Worm (Caenorhabditis elegans) whole organism, midembryonic: ENCODE results near the gene set-21.

Experiments used
- T22C8.4 ChIP-seq: fragments of 200-800 bp; sonication (Bioruptor generic); IDR thresholded peaks from 2 replicates; pipeline ENCODE4 v1.3.6; 2022; ENCODE audit warnings: missing genetic modification characterization, missing compliant biosample characterization
- cog-1 ChIP-seq: sonication (generic microtip); optimal IDR thresholded peaks from 2 replicates; lab custom pipeline; 2016; ENCODE audit warnings: missing genetic modification characterization, missing compliant biosample characterization
- flt-1 ChIP-seq: fragments of 200-800 bp; sonication (Bioruptor generic); IDR thresholded peaks from 2 replicates; pipeline ENCODE4 v1.3.6; 2022; ENCODE audit warnings: missing genetic modification characterization, missing compliant biosample characterization
- klf-2 ChIP-seq: fragments of 200-800 bp; sonication (Bioruptor generic); conservative IDR thresholded peaks from 2 replicates; pipeline ENCODE4 v1.3.6; 2022; ENCODE audit warnings: missing genetic modification reagents, missing genetic modification characterization, missing compliant biosample characterization
- med-1 ChIP-seq: sonication (generic microtip); optimal IDR thresholded peaks from 2 replicates; lab custom pipeline; 2017; ENCODE audit warnings: missing genetic modification characterization, mild to moderate bottlenecking, missing compliant biosample characterization, antibody characterized with exemption, missing genetic modification reagents; ENCODE audit not compliant: insufficient read depth
- ref-1 ChIP-seq: fragments of 200-800 bp; sonication (Bioruptor generic); conservative IDR thresholded peaks from 2 replicates; pipeline ENCODE4 v1.3.6; 2022; ENCODE audit warnings: missing genetic modification reagents, missing genetic modification characterization, missing compliant biosample characterization
- tab-1 ChIP-seq: fragments of 200-800 bp; sonication (Bioruptor generic); IDR thresholded peaks from 2 replicates; pipeline ENCODE4 v1.3.6; 2022; ENCODE audit warnings: missing genetic modification characterization, missing compliant biosample characterization
- ztf-23 ChIP-seq: fragments of 200-800 bp; sonication (Bioruptor generic); IDR thresholded peaks from 2 replicates; pipeline ENCODE4 v1.3.6; 2022; ENCODE audit warnings: missing genetic modification reagents, missing genetic modification characterization, missing compliant biosample characterization
- ztf-29 ChIP-seq: fragments of 200-800 bp; sonication (Bioruptor generic); IDR thresholded peaks from 2 replicates; pipeline ENCODE4 v1.3.6; 2022; ENCODE audit warnings: missing genetic modification reagents, missing genetic modification characterization, missing compliant biosample characterization

Gene set-21

DNA sequence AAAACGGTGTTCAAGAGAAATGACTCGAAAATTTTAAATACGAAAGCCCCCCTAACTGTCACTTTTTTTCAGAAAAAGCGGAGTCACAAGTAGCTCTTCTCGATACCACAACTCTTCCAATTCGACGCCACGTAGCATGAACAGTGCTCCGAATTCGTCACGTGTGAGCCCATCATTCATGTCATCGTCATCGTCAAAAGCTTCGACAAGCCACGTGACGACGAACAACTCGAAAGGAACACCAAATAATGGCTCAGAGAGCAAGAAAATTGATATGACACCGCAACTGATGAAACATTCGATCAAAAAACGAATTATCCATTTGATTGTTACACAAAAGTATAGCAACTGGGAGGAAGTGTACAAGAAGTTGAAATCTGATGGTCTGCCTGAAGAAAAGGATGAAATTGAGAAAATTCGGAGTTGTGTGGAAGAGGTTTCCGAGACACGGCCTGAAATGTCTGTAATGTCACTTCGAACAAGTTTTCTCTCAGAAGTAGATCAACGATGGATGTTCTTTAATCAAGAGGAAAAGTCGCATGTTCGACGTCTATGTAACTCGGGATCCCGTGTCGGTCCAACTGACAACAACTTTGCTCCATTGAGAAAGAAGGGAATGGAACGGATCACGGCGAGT, 20.8 kb downstream of the set-21 start:
- TF ChIP-seq ztf-23 (GFP tag; lab: Robert Waterston, UW) (no peak), tab-1 (GFP tag; lab: Robert Waterston, UW) (no peak), T22C8.4 (GFP tag; lab: Robert Waterston, UW) (no peak), ztf-29 (no peak), flt-1 (no peak), klf-2 (no peak)

DNA sequence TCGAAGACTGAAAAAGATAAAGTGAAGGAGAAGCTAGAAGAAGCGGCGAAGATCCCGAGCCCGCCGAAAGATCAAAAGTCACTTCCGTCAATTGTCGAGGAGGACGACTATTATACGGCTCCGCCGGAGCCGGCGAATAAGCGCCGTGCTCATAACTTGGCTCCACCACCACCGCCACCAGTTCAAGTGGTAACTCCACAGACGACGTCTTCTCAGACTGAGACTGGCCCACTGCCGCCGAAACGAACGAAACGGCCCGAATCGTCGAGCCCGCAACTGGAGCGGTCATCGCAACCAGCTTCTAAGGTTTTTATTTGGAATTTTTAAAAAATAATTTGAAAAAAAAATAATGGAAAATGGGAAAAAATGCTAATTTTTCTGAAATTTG, 21.3 kb downstream of the set-21 start:
- TF ChIP-seq med-1 = no peak
- TF ChIP-seq ref-1 (GFP tag; lab: Robert Waterston, UW) = no peak
- no peak for TF ChIP-seq cog-1
- TF ChIP-seq ztf-23 (GFP tag; lab: Robert Waterston, UW) = no peak

DNA sequence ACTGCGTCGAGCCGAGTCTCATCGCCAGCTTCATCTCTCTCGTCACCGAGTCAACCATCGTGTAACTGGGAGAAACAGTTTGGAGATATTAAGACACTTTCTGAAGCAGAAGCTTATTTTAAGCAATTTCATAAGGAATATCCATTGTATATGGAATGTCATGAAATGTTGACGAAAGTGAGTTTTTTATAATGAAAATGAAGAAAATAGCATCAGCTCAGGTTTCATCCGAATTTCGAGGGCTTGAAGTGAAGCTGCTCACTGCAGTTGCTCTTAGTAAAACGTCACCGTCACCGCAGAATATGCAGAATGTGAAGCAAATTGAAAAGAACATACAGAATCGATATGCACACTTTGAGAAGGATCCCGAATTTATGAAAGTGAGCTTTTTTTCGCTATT, 22.5 kb downstream of the set-21 start:
- TF ChIP-seq T22C8.4 (GFP tag; lab: Robert Waterston, UW) = no peak
- TF ChIP-seq ztf-29 = no peak
- TF ChIP-seq tab-1 (GFP tag; lab: Robert Waterston, UW) = no peak
- TF ChIP-seq cog-1 = no peak
- TF ChIP-seq ztf-23 (GFP tag; lab: Robert Waterston, UW) = no peak
- TF ChIP-seq flt-1 = no peak
- no peak for TF ChIP-seq klf-2
- no peak for TF ChIP-seq med-1
- no peak for TF ChIP-seq ref-1 (GFP tag; lab: Robert Waterston, UW)

DNA sequence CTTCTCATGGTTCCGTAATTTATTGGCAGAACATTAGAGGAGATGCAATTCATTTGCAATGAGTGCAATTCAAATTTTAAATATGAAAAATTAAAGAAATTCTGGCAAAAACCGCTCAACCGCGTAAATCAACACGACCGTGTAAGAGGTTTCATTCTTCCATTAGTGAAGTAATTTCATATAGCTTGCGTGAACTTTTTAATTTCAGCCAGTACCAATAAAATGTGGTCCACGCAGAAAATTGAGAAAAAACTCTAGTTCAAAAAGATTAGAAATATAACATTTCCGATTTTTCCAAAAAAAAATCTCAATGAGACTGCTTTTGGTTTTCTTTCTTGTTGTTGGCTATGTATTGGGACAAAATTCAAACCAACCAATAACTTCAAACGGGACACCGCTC, 31.4 kb downstream of the set-21 start, which contains the start of gene clec-175:
Gene clec-175 (plus strand): TSS at position 301 of the 400 bp plus-strand sequence.
- TF ChIP-seq cog-1 (no peak), klf-2 (no peak), ztf-23 (GFP tag; lab: Robert Waterston, UW) (no peak)

DNA sequence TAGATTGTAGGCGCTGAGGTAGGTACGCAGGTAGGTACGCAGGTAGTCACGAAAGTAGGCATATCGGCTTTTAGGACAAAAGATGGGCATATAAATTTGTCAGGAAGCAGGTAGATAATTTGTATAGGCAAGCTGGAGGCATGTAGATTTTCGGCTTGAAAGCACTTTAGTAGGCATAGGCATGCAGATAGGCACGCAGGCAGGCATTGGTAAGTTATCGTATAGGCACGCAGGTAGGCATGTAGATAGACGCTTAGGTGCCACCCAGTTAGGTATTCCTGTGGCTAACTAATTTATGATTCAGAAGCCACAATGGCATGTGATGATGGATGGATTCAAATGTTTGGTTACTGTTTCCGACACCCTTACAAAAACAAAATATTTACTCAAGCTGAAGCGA, 32.4 kb downstream of the set-21 start:
- no peak for TF ChIP-seq T22C8.4 (GFP tag; lab: Robert Waterston, UW)
- TF ChIP-seq cog-1 = no peak
- no peak for TF ChIP-seq flt-1
- no peak for TF ChIP-seq ref-1 (GFP tag; lab: Robert Waterston, UW)
- no peak for TF ChIP-seq med-1
- no peak for TF ChIP-seq ztf-29
- TF ChIP-seq tab-1 (GFP tag; lab: Robert Waterston, UW) = no peak
- no peak for TF ChIP-seq klf-2
- no peak for TF ChIP-seq ztf-23 (GFP tag; lab: Robert Waterston, UW)

DNA sequence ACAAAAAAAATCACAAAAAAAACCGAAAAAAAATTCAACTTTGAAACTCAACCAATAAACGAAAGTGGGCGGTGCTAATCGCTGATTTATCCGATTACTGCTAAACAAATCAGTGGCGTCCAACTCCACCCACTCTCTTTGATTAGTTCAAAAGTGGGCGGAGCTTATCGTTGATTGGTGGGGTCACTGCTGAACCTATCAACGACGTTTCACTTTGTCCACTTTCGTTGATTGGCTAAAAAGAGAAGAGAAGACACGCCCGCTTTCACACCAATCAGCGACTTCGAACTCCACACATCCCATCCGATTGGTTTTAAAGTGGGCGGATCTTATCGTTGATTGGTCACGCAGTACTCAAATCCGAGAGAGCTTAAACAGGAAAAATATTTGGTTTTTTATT, 33.2 kb downstream of the set-21 start:
- TF ChIP-seq cog-1 (no peak), klf-2 (no peak), ref-1 (GFP tag; lab: Robert Waterston, UW) (no peak), med-1 (no peak), ztf-23 (GFP tag; lab: Robert Waterston, UW) (no peak)

DNA sequence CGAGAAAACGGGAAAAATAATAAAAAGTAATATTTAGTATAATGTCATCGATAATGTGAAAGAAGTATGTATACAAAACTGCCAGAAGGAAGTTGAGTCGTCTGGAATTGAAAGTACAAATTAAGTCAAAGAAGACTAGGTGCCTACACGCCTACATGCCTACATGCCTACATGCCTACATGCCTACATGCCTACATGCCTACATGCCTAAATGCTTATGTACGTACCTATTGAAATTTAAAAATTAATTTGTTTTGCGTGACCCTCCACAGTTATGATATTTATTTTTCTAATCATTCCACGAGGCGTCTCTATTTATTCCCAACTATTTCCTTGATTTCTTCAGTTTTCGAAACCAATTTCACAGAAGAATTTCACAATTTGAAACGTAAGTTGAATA, 39.3 kb downstream of the set-21 start, which contains the start of the genes str-185 and R08C7.5:
Gene str-185 (minus strand): TSS at position 101 of the 400 bp plus-strand sequence.
Gene R08C7.5 (plus strand): TSS at position 329 of the 400 bp plus-strand sequence.
- TF ChIP-seq cog-1 = no peak
- TF ChIP-seq ztf-29 = no peak
- no peak for TF ChIP-seq ref-1 (GFP tag; lab: Robert Waterston, UW)
- no peak for TF ChIP-seq med-1
- no peak for TF ChIP-seq ztf-23 (GFP tag; lab: Robert Waterston, UW)
- TF ChIP-seq flt-1 = no peak
- TF ChIP-seq T22C8.4 (GFP tag; lab: Robert Waterston, UW) = no peak
- no peak for TF ChIP-seq klf-2
- TF ChIP-seq tab-1 (GFP tag; lab: Robert Waterston, UW) = no peak

DNA sequence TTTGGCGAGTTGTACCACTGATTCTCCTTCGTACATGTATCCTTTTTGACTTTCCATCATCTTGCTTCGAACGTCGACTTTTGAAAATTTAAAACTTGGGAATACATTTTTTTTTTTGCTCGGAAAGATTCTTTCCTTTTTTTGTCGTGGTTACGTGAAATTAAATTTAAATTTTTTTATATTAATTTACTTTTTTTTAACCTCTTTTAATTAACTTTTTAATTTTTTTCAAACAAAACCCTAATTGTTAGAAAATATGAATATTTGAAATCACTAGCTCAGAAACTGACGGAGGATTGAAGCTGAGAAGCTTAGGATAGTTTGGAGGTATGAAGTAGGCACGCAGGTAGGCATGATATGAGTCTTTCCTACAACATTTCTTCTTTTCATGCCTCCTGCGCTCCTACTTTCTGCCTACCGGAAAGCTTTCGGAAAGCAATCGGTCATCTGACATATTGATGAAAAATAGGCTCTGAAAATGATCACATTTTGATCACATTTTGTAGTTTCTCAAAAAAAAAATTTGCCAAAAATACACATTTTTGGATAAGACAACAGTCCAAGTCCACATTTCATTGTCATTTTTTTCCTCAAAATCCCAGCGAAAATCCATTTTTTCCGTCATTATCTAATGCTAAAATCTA, 43.9 kb downstream of the set-21 start, which contains the start of the genes R08C7.8 and R08C7.4:
Gene R08C7.8 (minus strand): TSS at position 101 of the 644 bp plus-strand sequence.
Gene R08C7.4 (plus strand): TSS at position 594 of the 644 bp plus-strand sequence.
- TF ChIP-seq flt-1 = no peak
- TF ChIP-seq ref-1 (GFP tag; lab: Robert Waterston, UW) = no peak
- TF ChIP-seq med-1 = no peak
- TF ChIP-seq tab-1 (GFP tag; lab: Robert Waterston, UW) = no peak
- TF ChIP-seq T22C8.4 (GFP tag; lab: Robert Waterston, UW) = no peak

DNA sequence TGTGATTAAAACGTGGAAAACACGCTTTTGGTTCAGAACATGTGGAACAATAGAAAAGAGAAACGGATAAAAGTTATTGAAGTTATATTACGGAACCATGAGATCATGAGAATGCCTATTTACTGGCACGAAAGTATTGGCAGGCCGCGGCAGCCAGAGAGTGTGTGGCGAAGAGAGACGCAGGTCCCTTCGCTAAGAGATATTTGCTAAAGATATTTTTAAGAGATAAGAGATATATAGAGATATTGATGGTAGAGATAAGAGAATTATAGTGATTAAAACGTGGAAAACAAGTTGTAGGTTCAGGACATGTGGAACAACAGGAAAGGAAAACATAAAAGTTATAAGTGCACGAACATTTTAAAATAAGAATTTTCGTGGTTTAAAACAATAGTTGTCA, 47.2 kb downstream of the set-21 start:
- no peak for TF ChIP-seq med-1
- TF ChIP-seq ztf-29 = no peak
- no peak for TF ChIP-seq ztf-23 (GFP tag; lab: Robert Waterston, UW)
- TF ChIP-seq T22C8.4 (GFP tag; lab: Robert Waterston, UW) = no peak
- TF ChIP-seq flt-1 = no peak
- TF ChIP-seq cog-1 = no peak
- TF ChIP-seq tab-1 (GFP tag; lab: Robert Waterston, UW) = no peak

DNA sequence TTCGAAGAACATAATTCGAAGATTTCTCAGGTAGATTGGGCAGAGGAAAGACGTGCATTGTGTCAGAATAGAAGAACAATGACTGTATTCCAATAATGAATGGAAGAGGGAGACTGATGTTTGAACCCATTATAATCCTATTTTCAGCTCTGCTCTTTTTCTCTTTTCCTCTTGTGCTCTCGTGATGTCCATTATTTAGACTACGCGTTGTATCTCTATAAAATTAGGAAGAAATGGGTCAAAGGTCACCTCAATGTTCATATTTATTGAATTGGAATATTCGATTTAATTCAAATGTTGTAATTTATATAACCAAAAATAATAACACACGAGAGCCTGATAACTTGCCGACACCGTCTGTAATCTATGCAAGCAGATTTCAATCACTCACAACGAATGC, 48.5 kb downstream of the set-21 start, which contains the start of gene fbxb-74:
Gene fbxb-74 (minus strand): TSS at position 101 of the 400 bp plus-strand sequence.
- TF ChIP-seq flt-1 = no peak
- TF ChIP-seq ztf-29 = no peak
- TF ChIP-seq med-1 = no peak
- no peak for TF ChIP-seq klf-2
- TF ChIP-seq ref-1 (GFP tag; lab: Robert Waterston, UW) = no peak
- TF ChIP-seq tab-1 (GFP tag; lab: Robert Waterston, UW) = no peak
- TF ChIP-seq ztf-23 (GFP tag; lab: Robert Waterston, UW) = no peak
- no peak for TF ChIP-seq T22C8.4 (GFP tag; lab: Robert Waterston, UW)
- no peak for TF ChIP-seq cog-1

DNA sequence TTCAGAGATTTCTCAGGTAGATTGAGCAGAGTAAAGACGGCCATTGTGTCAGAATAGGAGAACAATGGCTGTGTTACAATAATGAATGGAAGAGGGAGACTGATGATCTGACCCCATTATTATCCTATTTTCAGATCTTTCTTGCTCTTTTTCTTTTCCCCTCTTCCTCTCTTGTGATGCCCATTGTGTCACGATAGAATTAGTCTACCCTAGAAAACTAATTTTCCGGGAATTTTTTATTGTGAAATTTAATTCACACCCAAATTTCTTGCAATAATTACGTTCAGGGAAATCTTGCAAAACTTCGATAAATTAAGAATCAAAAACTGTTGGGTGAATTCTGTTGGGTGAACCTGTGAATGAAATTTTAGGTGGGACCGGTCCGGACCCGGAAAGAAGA, 50.4 kb downstream of the set-21 start, which contains the start of gene fbxb-75:
Gene fbxb-75 (minus strand): TSS at position 101 of the 400 bp plus-strand sequence.
- TF ChIP-seq cog-1 (no peak), ztf-23 (GFP tag; lab: Robert Waterston, UW) (no peak), ztf-29 (no peak), flt-1 (no peak), med-1 (no peak)
